Fruit fly (Drosophila melanogaster) whole organism, embryonic: ENCODE measurements around the gene Atg14.

Source experiments
- ATbp ChIP-seq: fragments of 200-800 bp; sonication (Bioruptor generic); optimal IDR thresholded peaks from 2 replicates; lab custom pipeline; 2017; ENCODE audit warnings: missing biosample characterization, mild to moderate bottlenecking, missing genetic modification characterization, missing genetic modification reagents
- Bteb2 ChIP-seq: fragments of 200-800 bp; sonication (Bioruptor generic); optimal IDR thresholded peaks from 2 replicates; lab custom pipeline; 2016; ENCODE audit warnings: missing biosample characterization, missing genetic modification characterization
- CG10979 ChIP-seq: fragments of 200-800 bp; sonication (Bioruptor generic); optimal IDR thresholded peaks from 2 replicates; lab custom pipeline; 2018; ENCODE audit warnings: missing biosample characterization, mild to moderate bottlenecking, missing genetic modification characterization, moderate library complexity
- CG11504 ChIP-seq: fragments of 200-800 bp; sonication (Bioruptor generic); optimal IDR thresholded peaks from 3 replicates; lab custom pipeline; 2019; ENCODE audit warnings: missing biosample characterization, mild to moderate bottlenecking, missing genetic modification characterization, moderate library complexity
- CG11695 ChIP-seq: fragments of 200-800 bp; sonication (Bioruptor generic); IDR thresholded peaks from 3 replicates; pipeline ENCODE4 v1.3.6; 2022; ENCODE audit warnings: missing biosample characterization, missing genetic modification characterization
- CG12219 ChIP-seq: fragments of 200-800 bp; sonication (Bioruptor generic); optimal IDR thresholded peaks from 3 replicates; lab custom pipeline; 2018; ENCODE audit warnings: missing biosample characterization, mild to moderate bottlenecking, missing genetic modification characterization
- CG12391 ChIP-seq: fragments of 200-800 bp; sonication (Bioruptor generic); optimal IDR thresholded peaks from 3 replicates; lab custom pipeline; 2018; ENCODE audit warnings: missing biosample characterization, mild to moderate bottlenecking, missing genetic modification characterization, moderate library complexity
- CG1603 ChIP-seq: fragments of 200-800 bp; sonication (Bioruptor generic); optimal IDR thresholded peaks from 2 replicates; lab custom pipeline; 2019; ENCODE audit warnings: missing biosample characterization, mild to moderate bottlenecking, missing genetic modification characterization, moderate library complexity
- CG1647 ChIP-seq: fragments of 200-800 bp; sonication (Bioruptor generic); optimal IDR thresholded peaks from 3 replicates; lab custom pipeline; 2016; ENCODE audit warnings: missing biosample characterization, missing genetic modification characterization
- CG17359 ChIP-seq: fragments of 200-800 bp; sonication (Bioruptor generic); optimal IDR thresholded peaks from 3 replicates; lab custom pipeline; 2018; ENCODE audit warnings: missing biosample characterization, mild to moderate bottlenecking, missing genetic modification characterization, moderate library complexity
- CG17829 ChIP-seq: fragments of 200-800 bp; optimal IDR thresholded peaks from 2 replicates; lab custom pipeline; 2019; ENCODE audit warnings: missing biosample characterization, mild to moderate bottlenecking, missing genetic modification characterization, moderate library complexity
- CG18262 ChIP-seq: fragments of 200-800 bp; optimal IDR thresholded peaks from 3 replicates; lab custom pipeline; 2019; ENCODE audit warnings: missing biosample characterization, mild to moderate bottlenecking, missing genetic modification characterization, moderate library complexity
- CG18599 ChIP-seq: fragments of 200-800 bp; sonication (Bioruptor generic); optimal IDR thresholded peaks from 3 replicates; lab custom pipeline; 2017; ENCODE audit warnings: missing biosample characterization, missing genetic modification characterization, mild to moderate bottlenecking, moderate library complexity, missing genetic modification reagents
- CG2120 ChIP-seq: fragments of 200-800 bp; sonication (Bioruptor generic); optimal IDR thresholded peaks from 3 replicates; lab custom pipeline; 2016; ENCODE audit warnings: missing biosample characterization, missing genetic modification characterization
- CG32772 ChIP-seq: fragments of 200-800 bp; sonication (Bioruptor generic); IDR thresholded peaks from 2 replicates; pipeline ENCODE4 v1.3.6; 2022; ENCODE audit warnings: missing biosample characterization, missing genetic modification characterization
- CG3281 ChIP-seq: fragments of 200-800 bp; sonication (Bioruptor generic); optimal IDR thresholded peaks from 3 replicates; lab custom pipeline; 2017; ENCODE audit warnings: missing biosample characterization, mild to moderate bottlenecking, missing genetic modification characterization
- CG34422 ChIP-seq: fragments of 200-800 bp; sonication (Bioruptor generic); IDR thresholded peaks from 3 replicates; pipeline ENCODE4 v1.3.6; 2022; ENCODE audit warnings: missing biosample characterization, missing genetic modification characterization
- CG3838 ChIP-seq: fragments of 200-800 bp; sonication (Bioruptor generic); optimal IDR thresholded peaks from 3 replicates; lab custom pipeline; 2016; ENCODE audit warnings: missing biosample characterization, missing genetic modification characterization
- CG6272 ChIP-seq: fragments of 200-800 bp; sonication (Bioruptor generic); IDR thresholded peaks from 2 replicates; pipeline ENCODE4 v1.3.6; 2022; ENCODE audit warnings: missing biosample characterization, missing genetic modification characterization
- CG7556 ChIP-seq: fragments of 200-800 bp; sonication (Bioruptor generic); optimal IDR thresholded peaks from 2 replicates; lab custom pipeline; 2017; ENCODE audit warnings: missing biosample characterization, mild to moderate bottlenecking, missing genetic modification characterization
- CG7839 ChIP-seq: fragments of 200-800 bp; sonication (Bioruptor generic); optimal IDR thresholded peaks from 3 replicates; lab custom pipeline; 2018; ENCODE audit warnings: missing biosample characterization, mild to moderate bottlenecking, missing genetic modification characterization, moderate library complexity
- CG8089 ChIP-seq: fragments of 200-800 bp; sonication (Bioruptor generic); optimal IDR thresholded peaks from 3 replicates; lab custom pipeline; 2016; ENCODE audit warnings: missing biosample characterization, missing genetic modification characterization
- CG8290 ChIP-seq, 3 experiments: fragments of 200-800 bp; sonication (Bioruptor generic); optimal IDR thresholded peaks; 2 replicates each; lab custom pipeline; 2016 to 2019; ENCODE audit warnings: missing biosample characterization in 3 of 3, missing genetic modification characterization in 3 of 3, mild to moderate bottlenecking in 2 of 3, moderate library complexity in 1 of 3
- CG9437 ChIP-seq: fragments of 200-800 bp; sonication (Bioruptor generic); optimal IDR thresholded peaks from 2 replicates; lab custom pipeline; 2018; ENCODE audit warnings: missing biosample characterization, mild to moderate bottlenecking, missing genetic modification characterization
- D19A ChIP-seq: fragments of 200-800 bp; optimal IDR thresholded peaks from 3 replicates; lab custom pipeline; 2019; ENCODE audit warnings: missing biosample characterization, mild to moderate bottlenecking, missing genetic modification characterization, moderate library complexity
- Dip3 ChIP-seq: fragments of 200-800 bp; sonication (Bioruptor generic); optimal IDR thresholded peaks from 3 replicates; lab custom pipeline; 2016; ENCODE audit warnings: missing biosample characterization, missing genetic modification characterization
- Fer1 ChIP-seq: fragments of 200-800 bp; sonication (Bioruptor generic); optimal IDR thresholded peaks from 2 replicates; lab custom pipeline; 2017; ENCODE audit warnings: missing biosample characterization, mild to moderate bottlenecking, missing genetic modification characterization
- Fer3 ChIP-seq: fragments of 200-800 bp; sonication (Bioruptor generic); optimal IDR thresholded peaks from 2 replicates; lab custom pipeline; 2018; ENCODE audit warnings: missing biosample characterization, mild to moderate bottlenecking, missing genetic modification characterization, moderate library complexity
- HmgZ ChIP-seq: fragments of 200-800 bp; sonication (Bioruptor generic); optimal IDR thresholded peaks from 2 replicates; lab custom pipeline; 2018; ENCODE audit warnings: missing biosample characterization, mild to moderate bottlenecking, missing genetic modification characterization
- Hr3 ChIP-seq: fragments of 200-800 bp; sonication (Bioruptor generic); optimal IDR thresholded peaks from 3 replicates; lab custom pipeline; 2016; ENCODE audit warnings: missing biosample characterization, missing genetic modification characterization
- Hr51 ChIP-seq, 2 experiments: fragments of 200-800 bp; sonication (Bioruptor generic); optimal IDR thresholded peaks; 2 replicates in 1 of 2; 3 replicates in 1 of 2; lab custom pipeline; 2016 to 2018; ENCODE audit warnings: missing biosample characterization in 2 of 2, missing genetic modification characterization in 2 of 2, mild to moderate bottlenecking in 1 of 2, moderate library complexity in 1 of 2
- Rfx ChIP-seq: fragments of 200-800 bp; sonication (Bioruptor generic); IDR thresholded peaks from 2 replicates; pipeline ENCODE4 v1.3.6; 2022; ENCODE audit warnings: missing biosample characterization, missing genetic modification characterization
- Xrp1 ChIP-seq: fragments of 200-800 bp; sonication (Bioruptor generic); IDR thresholded peaks from 2 replicates; pipeline ENCODE4 v1.3.6; 2022; ENCODE audit warnings: missing biosample characterization, missing genetic modification characterization
- ara ChIP-seq: fragments of 200-800 bp; sonication (Bioruptor generic); IDR thresholded peaks from 2 replicates; pipeline ENCODE4 v1.3.6; 2022; ENCODE audit warnings: missing biosample characterization, missing genetic modification characterization
- corto ChIP-seq: fragments of 200-800 bp; sonication (Bioruptor generic); optimal IDR thresholded peaks from 2 replicates; lab custom pipeline; 2016; ENCODE audit warnings: missing biosample characterization, mild to moderate bottlenecking, missing genetic modification characterization, moderate library complexity
- crc ChIP-seq: fragments of 200-800 bp; sonication (Bioruptor generic); optimal IDR thresholded peaks from 2 replicates; lab custom pipeline; 2016; ENCODE audit warnings: missing biosample characterization, missing genetic modification characterization
- dmrt99B ChIP-seq: fragments of 200-800 bp; sonication (Bioruptor generic); optimal IDR thresholded peaks from 2 replicates; lab custom pipeline; 2018; ENCODE audit warnings: missing biosample characterization, mild to moderate bottlenecking, missing genetic modification characterization, moderate library complexity
- fd3F ChIP-seq: fragments of 200-800 bp; sonication (Bioruptor generic); optimal IDR thresholded peaks from 2 replicates; lab custom pipeline; 2018; ENCODE audit warnings: missing biosample characterization, mild to moderate bottlenecking, missing genetic modification characterization, moderate library complexity
- gce ChIP-seq: fragments of 200-800 bp; sonication (Bioruptor generic); IDR thresholded peaks from 3 replicates; pipeline ENCODE4 v1.3.6; 2022; ENCODE audit warnings: missing biosample characterization, missing genetic modification characterization
- kni ChIP-seq: fragments of 200-800 bp; sonication (Bioruptor generic); optimal IDR thresholded peaks from 3 replicates; lab custom pipeline; 2017; ENCODE audit warnings: mild to moderate bottlenecking, missing biosample characterization, missing genetic modification reagents, missing genetic modification characterization
- nau ChIP-seq: fragments of 200-800 bp; sonication (Bioruptor generic); optimal IDR thresholded peaks from 3 replicates; lab custom pipeline; 2017; ENCODE audit warnings: missing biosample characterization, mild to moderate bottlenecking, missing genetic modification characterization, missing genetic modification reagents
- nmo ChIP-seq: fragments of 200-800 bp; sonication (Bioruptor generic); optimal IDR thresholded peaks from 2 replicates; lab custom pipeline; 2018; ENCODE audit warnings: missing biosample characterization, mild to moderate bottlenecking, missing genetic modification characterization, moderate library complexity
- org-1 ChIP-seq: fragments of 200-800 bp; sonication (Bioruptor generic); optimal IDR thresholded peaks from 2 replicates; lab custom pipeline; 2017; ENCODE audit warnings: missing biosample characterization, missing genetic modification characterization
- phol ChIP-seq: fragments of 200-800 bp; sonication (Bioruptor generic); optimal IDR thresholded peaks from 3 replicates; lab custom pipeline; 2018; ENCODE audit warnings: missing biosample characterization, mild to moderate bottlenecking, missing genetic modification characterization, moderate library complexity
- sob ChIP-seq: fragments of 200-800 bp; sonication (Bioruptor generic); IDR thresholded peaks from 2 replicates; pipeline ENCODE4 v1.3.6; 2022; ENCODE audit warnings: missing biosample characterization, missing genetic modification characterization
- stwl ChIP-seq: fragments of 200-800 bp; sonication (Bioruptor generic); optimal IDR thresholded peaks from 3 replicates; lab custom pipeline; 2018; ENCODE audit warnings: missing biosample characterization, mild to moderate bottlenecking, missing genetic modification characterization, moderate library complexity
- tgo ChIP-seq: fragments of 200-800 bp; sonication (Bioruptor generic); IDR thresholded peaks from 3 replicates; pipeline ENCODE4 v1.3.6; 2022; ENCODE audit warnings: missing biosample characterization, missing genetic modification characterization

Gene Atg14

dm6 chr3R:29068430-29069207 lies 47.6 kb upstream of the Atg14 start (continued):
- TF ChIP-seq ara (GFP tag; lab: Robert Waterston, UW): peak; percentile 51; the same call in 1 of the 2 replicates
- peak; percentile 49 for TF ChIP-seq CG3281 (GFP tag; lab: Kevin White, UChicago)
- TF ChIP-seq CG18599: peak; percentile 82
- peak; percentile 15 for TF ChIP-seq CG10979 (tag; lab: Kevin White, UChicago)
- TF ChIP-seq Xrp1 (GFP tag; lab: Robert Waterston, UW): peak; percentile 62
- TF ChIP-seq nmo (GFP tag; lab: Kevin White, UChicago): peak; percentile 27
- no peak for TF ChIP-seq Hr3 (GFP tag; lab: Kevin White, UChicago)
- TF ChIP-seq Hr51 (GFP tag; optimal IDR thresholded peaks at IDR 0.05; lab: Kevin White, UChicago): peak in 1 of 2 experiments; percentile 47
- TF ChIP-seq CG32772 (GFP tag; lab: Robert Waterston, UW): peak; percentile 43
- TF ChIP-seq Bteb2: peak; percentile 16
- no peak for TF ChIP-seq CG8089
- peak; percentile 50 for TF ChIP-seq stwl (tag; lab: Kevin White, UChicago)
- 0 out of 3 replicates have a peak, but pooled peaks have one; percentile 31 for TF ChIP-seq gce (GFP tag; lab: Robert Waterston, UW)
- peak; percentile 69 for TF ChIP-seq CG2120 (GFP tag; lab: Kevin White, UChicago)
- TF ChIP-seq CG12391 (tag; lab: Kevin White, UChicago): peak; percentile 43
- TF ChIP-seq tgo (GFP tag; lab: Robert Waterston, UW): peak; percentile 40; the same call in 1 of the 3 replicates
- TF ChIP-seq CG1647: no peak
- peak; percentile 29 for TF ChIP-seq corto (GFP tag; lab: Kevin White, UChicago)
- TF ChIP-seq D19A (tag; lab: Kevin White, UChicago): peak; percentile 37
- TF ChIP-seq fd3F (GFP tag; lab: Kevin White, UChicago): peak; percentile 20
- TF ChIP-seq CG3838 (GFP tag; lab: Kevin White, UChicago): no peak
- peak; percentile 59 for TF ChIP-seq CG7839 (tag; lab: Kevin White, UChicago)
- peak; percentile 10 for TF ChIP-seq HmgZ (tag; lab: Kevin White, UChicago)
- peak; percentile 61 for TF ChIP-seq dmrt99B (tag; lab: Kevin White, UChicago)
- TF ChIP-seq sob (GFP tag; lab: Robert Waterston, UW): peak; percentile 49
- no peak for TF ChIP-seq CG8290 (GFP tag; optimal IDR thresholded peaks at IDR 0.05; lab: Kevin White, UChicago)
- peak in 1 of 2 experiments; percentile 75 for TF ChIP-seq CG8290 (tag; optimal IDR thresholded peaks at IDR 0.05; lab: Kevin White, UChicago)
- TF ChIP-seq CG6272 (GFP tag; lab: Robert Waterston, UW): 0 out of 2 replicates have a peak, but pooled peaks have one; percentile 17
- TF ChIP-seq CG34422: peak; percentile 72; the same call in 1 of the 3 replicates
- TF ChIP-seq ATbp: peak; percentile 38
- no peak for TF ChIP-seq CG9437
- TF ChIP-seq crc (GFP tag; lab: Kevin White, UChicago): peak; percentile 13
- TF ChIP-seq CG12219: peak; percentile 29
- TF ChIP-seq CG17829 (tag; lab: Kevin White, UChicago): peak; percentile 22
- peak; percentile 39 for TF ChIP-seq phol (tag; lab: Kevin White, UChicago)
- TF ChIP-seq CG18262: peak; percentile 29
- TF ChIP-seq Fer3 (tag; lab: Kevin White, UChicago): peak; percentile 49
- peak; percentile 52 for TF ChIP-seq Fer1
- peak; percentile 61 for TF ChIP-seq CG1603 (tag; lab: Kevin White, UChicago)
- peak; percentile 14 for TF ChIP-seq Dip3 (GFP tag; lab: Kevin White, UChicago)
- peak; percentile 71; the same call in 1 of the 3 replicates for TF ChIP-seq CG11695 (GFP tag; lab: Robert Waterston, UW)
- peak; percentile 72 for TF ChIP-seq Rfx (GFP tag; lab: Robert Waterston, UW)
- TF ChIP-seq nau (GFP tag; lab: Kevin White, UChicago): peak; percentile 0
- no peak for TF ChIP-seq kni (GFP tag; lab: Kevin White, UChicago)
- TF ChIP-seq org-1 (GFP tag; lab: Kevin White, UChicago): peak; percentile 37
- TF ChIP-seq CG11504 (tag; lab: Kevin White, UChicago): peak; percentile 67
- TF ChIP-seq CG7556: peak; percentile 57
- peak; percentile 32 for TF ChIP-seq CG17359 (tag; lab: Kevin White, UChicago)
